Fruit fly (Drosophila melanogaster) whole organism: Measurements from ENCODE around the gene Prx4.

Experiments
- CG8478 ChIP-seq: fragments of >200 bp; optimal IDR thresholded peaks from 2 replicates; lab custom pipeline; 2018; ENCODE audit warnings: inconsistent platforms
- Dll ChIP-seq: fragments of >200 bp; optimal IDR thresholded peaks from 2 replicates; lab custom pipeline; 2017
- EcR ChIP-seq, 2 experiments: fragments of >200 bp; optimal IDR thresholded peaks; 2 replicates each; lab custom pipeline; 2017; ENCODE audit warnings: missing biosample characterization in 2 of 2, missing genetic modification characterization in 2 of 2, missing genetic modification reagents in 2 of 2
- pan ChIP-seq: fragments of >200 bp; optimal IDR thresholded peaks from 2 replicates; lab custom pipeline; 2017
- psq ChIP-seq: fragments of >200 bp; optimal IDR thresholded peaks from 2 replicates; lab custom pipeline; 2017
- usp ChIP-seq: fragments of >200 bp; optimal IDR thresholded peaks from 2 replicates; lab custom pipeline; 2017; ENCODE audit warnings: missing biosample characterization, missing genetic modification characterization, mixed read lengths

The Prx4 gene

DNA sequence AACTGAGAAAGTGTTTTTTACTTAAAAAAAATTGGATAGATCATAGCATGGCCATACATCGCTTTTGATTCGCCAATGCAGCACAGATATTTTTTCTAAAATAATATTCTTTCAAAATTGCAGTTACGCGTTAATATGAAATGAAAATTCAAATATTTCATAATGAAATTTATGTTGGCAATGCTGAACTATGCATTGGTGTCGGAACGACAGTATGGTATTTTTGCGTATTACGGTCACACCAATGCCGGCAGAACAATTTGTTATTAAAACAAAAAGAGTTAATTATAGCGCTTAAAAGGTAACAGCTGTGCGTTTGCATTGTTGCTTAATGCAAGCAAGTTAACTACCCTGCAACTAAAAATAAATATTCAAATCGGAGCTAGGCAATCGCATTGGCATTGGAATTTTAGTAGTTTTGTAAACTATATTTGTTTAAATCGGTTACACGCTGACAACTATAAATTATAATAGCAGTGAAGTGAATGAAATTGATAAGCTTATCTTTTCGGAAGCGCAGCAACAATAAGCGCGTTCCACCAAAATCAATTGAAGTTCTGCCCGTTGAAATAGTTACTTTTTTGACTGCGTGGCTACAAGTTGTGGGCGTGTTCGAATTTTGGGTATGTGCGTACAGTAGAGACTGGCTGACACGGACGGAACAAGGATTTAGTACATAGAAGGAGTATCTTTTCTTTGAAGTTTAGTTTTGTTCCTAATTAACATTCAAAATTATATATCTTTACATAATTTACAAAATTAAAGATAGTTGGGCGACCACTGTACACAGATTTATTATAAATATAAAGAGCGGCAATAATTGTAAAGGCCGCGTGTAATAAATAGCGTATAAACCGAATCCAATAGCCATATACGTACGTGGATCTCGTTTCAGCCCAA lies at the start of gene Prx4:
Prx4 (plus strand) TSS at position 210 of the 900 bp plus-strand sequence.
- TF ChIP-seq EcR (GFP tag; optimal IDR thresholded peaks at IDR 0.05; lab: Kevin White, UChicago) (no peak), CG8478 (lab: Kevin White, UChicago) (no peak), usp (GFP tag; lab: Kevin White, UChicago) (no peak), psq (no peak), Dll (lab: Kevin White, UChicago) (no peak)

DNA sequence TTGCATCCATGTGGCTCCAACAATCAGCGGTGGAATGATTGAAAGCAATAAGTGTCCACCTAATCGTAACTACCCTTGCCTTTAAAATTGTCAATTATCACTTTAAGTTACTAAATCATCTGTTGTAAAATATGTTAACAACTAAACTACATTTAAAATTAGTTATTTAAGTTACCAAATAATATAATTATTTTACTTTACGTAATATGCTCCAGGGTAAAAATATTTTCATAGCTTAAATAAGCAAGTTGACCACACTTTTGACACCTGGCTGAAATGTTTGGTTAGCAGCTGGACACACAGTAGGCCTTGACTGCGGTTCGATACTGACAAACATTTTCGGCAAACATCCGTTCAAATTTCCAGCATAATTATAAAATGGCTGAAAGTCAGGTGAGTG lies 47.3 kb upstream of the Prx4 start, which contains the start of gene CG2113:
CG2113 (plus strand) TSS at position 301 of the 400 bp plus-strand sequence.
- no peak for TF ChIP-seq pan (lab: Kevin White, UChicago)
- no peak for TF ChIP-seq psq
- no peak for TF ChIP-seq CG8478 (lab: Kevin White, UChicago)
- no peak for TF ChIP-seq EcR (GFP tag; optimal IDR thresholded peaks at IDR 0.05; lab: Kevin White, UChicago)
- no peak for TF ChIP-seq usp (GFP tag; lab: Kevin White, UChicago)
- TF ChIP-seq Dll (lab: Kevin White, UChicago): no peak

DNA sequence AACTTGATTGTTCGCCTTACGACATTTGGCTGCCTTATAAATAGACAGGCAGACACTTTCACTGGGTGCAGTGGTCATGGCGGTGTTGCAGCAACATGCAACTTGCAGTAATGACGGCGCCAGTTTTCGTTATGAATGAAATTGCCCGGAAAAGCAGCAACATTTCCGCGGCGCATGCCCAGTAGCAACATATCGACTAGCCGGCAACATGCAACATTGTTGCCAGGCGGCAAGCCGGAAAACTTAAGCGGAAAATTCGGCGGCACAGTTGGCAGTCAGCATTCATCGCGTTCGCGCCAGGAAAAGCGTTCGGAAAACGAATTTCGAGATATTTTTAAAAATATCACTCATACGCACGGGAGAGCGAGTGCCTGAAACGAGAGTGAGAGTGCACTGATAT lies 40.7 kb upstream of the Prx4 start, which contains the start of gene FMRFaR:
FMRFaR (plus strand) TSS at position 272 of the 400 bp plus-strand sequence.
- TF ChIP-seq psq: no peak
- no peak for TF ChIP-seq pan (lab: Kevin White, UChicago)
- no peak for TF ChIP-seq CG8478 (lab: Kevin White, UChicago)
- no peak for TF ChIP-seq usp (GFP tag; lab: Kevin White, UChicago)
- no peak for TF ChIP-seq EcR (GFP tag; optimal IDR thresholded peaks at IDR 0.05; lab: Kevin White, UChicago)
- no peak for TF ChIP-seq Dll (lab: Kevin White, UChicago)

DNA sequence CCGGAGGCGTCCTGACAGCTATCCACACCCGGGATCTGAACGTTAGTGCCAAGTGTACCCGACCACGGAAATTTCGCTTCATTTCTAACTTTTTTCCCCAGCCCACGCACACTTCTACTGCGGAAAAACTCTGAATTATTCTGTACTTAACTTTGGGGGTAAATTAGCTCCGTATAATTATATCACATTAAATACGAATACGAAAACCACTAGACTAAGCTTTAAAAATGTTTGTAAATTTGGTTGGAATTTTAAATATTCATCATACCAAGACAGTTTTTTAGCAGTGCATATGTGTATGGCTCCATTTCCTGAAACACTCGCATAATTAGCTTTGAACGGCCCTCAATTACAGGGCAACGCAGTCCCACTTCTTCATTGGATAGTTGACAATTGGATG lies 28.7 kb upstream of the Prx4 start:
- TF ChIP-seq EcR (GFP tag; optimal IDR thresholded peaks at IDR 0.05; lab: Kevin White, UChicago) (no peak), psq (no peak), CG8478 (lab: Kevin White, UChicago) (no peak), usp (GFP tag; lab: Kevin White, UChicago) (no peak), Dll (lab: Kevin White, UChicago) (no peak), pan (lab: Kevin White, UChicago) (no peak)

DNA sequence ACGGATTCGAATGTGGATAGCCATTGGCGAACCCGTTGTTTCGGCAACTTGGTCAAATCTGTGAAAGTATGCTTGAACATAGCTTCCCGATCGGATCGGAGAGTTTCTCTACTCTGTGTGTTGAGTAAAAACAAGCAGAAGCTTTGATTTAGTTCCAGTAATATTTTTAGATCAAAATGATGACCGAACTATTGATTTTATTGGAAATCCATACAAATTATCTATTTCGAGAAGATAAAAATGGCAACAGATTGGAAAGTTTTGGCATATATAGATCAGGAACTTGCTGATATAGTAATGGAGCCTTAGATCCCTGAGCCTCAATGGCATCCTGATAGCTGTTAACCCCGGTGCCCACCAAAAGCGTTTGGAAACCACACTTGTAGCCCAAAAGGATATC lies 26.2 kb upstream of the Prx4 start, which contains the start of gene CG32488:
CG32488 (minus strand) TSS at position 101 of the 400 bp plus-strand sequence.
- TF ChIP-seq psq: no peak
- no peak for TF ChIP-seq Dll (lab: Kevin White, UChicago)
- TF ChIP-seq pan (lab: Kevin White, UChicago): no peak
- TF ChIP-seq usp (GFP tag; lab: Kevin White, UChicago): no peak
- TF ChIP-seq CG8478 (lab: Kevin White, UChicago): no peak
- TF ChIP-seq EcR (GFP tag; optimal IDR thresholded peaks at IDR 0.05; lab: Kevin White, UChicago): no peak

DNA sequence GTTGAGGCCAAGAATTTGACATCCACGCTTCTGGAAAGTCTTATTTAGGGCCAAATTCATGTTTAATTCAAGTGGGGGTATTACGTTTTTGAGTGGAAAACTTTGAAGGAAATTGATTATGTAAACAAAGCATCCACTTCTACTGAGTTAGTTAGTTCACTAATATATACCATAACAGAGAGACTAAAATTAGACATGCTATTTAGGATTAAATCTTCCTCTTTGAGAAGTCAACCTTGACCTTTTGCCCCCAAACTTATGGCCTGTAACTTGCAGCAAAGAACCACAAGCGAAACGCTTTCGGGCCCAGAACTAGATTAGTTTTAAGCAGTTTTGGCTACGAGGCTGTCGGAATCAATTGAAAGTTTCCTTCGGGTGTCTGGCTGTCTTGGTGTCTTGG lies 25.0 kb upstream of the Prx4 start, which contains the start of gene CG32487:
CG32487 (minus strand) TSS at position 101 of the 400 bp plus-strand sequence.
- TF ChIP-seq usp (GFP tag; lab: Kevin White, UChicago) (no peak), Dll (lab: Kevin White, UChicago) (no peak)

DNA sequence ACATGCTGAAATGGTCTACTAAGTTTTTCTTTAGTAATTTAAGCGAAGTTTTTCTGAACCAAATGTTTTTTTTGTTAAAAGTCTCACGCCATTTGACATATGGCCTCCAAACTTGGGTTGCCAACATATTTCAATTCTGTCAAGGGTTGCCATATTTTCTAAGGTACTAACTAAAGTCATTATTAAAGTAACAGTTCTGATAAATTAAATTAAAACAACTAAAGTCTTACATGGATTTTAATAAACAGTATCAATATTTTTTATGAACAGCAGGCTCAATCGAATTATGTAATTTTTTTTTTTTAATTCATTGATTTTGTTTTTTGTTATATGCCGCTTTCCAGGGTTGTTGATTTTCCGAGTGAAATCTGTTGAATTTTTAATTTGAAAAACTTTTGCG lies 15.7 kb upstream of the Prx4 start, which contains the start of gene aly:
aly (minus strand) TSS at position 101 of the 400 bp plus-strand sequence.
- TF ChIP-seq pan (lab: Kevin White, UChicago) (no peak), CG8478 (lab: Kevin White, UChicago) (no peak), usp (GFP tag; lab: Kevin White, UChicago) (no peak), psq (no peak), EcR (GFP tag; optimal IDR thresholded peaks at IDR 0.05; lab: Kevin White, UChicago) (no peak), Dll (lab: Kevin White, UChicago) (no peak)

DNA sequence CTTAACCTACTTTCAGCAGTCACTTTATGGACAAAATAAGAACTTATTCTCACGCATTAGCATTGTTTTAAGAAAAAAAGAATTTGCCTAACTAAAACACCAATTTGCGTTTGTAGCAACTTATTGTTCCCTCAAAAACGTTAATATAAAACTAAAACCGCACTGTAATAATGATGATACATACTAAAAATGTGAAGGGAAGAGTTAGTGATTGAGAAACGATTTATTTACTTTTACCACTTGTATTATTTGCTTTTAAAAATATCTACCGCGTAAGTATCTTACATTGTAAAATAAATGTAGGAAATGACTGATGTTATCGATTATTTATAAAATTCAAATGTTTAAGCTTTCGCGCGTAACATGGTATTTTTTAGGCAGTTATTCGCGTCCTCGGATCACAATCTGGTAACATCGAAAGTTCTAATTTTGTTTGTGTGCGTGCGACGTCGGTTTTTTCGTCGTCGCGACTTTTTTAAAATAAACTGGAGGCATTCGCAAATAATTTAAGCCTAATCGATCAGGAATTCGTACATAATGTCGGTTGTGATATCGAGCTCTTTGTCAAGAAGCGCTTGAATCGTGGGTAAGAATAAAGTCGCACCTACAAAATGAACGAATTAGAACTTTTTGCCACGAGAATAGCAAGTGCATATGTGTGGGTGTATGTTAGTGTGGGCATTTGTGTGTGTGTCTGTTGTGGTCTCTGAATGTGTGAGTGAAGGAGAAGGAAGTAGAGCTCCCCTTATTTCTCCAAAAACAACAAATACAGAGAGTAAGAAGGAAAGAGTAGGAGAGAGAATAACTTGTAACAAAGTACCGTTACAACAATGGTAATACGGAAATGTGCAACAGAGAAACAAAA lies 7.1 kb upstream of the Prx4 start, which contains the start of gene CG2162:
CG2162 (plus strand) TSS at position 418 of the 865 bp plus-strand sequence.
- TF ChIP-seq psq: no peak
- peak; percentile 74 for TF ChIP-seq CG8478 (lab: Kevin White, UChicago)

DNA sequence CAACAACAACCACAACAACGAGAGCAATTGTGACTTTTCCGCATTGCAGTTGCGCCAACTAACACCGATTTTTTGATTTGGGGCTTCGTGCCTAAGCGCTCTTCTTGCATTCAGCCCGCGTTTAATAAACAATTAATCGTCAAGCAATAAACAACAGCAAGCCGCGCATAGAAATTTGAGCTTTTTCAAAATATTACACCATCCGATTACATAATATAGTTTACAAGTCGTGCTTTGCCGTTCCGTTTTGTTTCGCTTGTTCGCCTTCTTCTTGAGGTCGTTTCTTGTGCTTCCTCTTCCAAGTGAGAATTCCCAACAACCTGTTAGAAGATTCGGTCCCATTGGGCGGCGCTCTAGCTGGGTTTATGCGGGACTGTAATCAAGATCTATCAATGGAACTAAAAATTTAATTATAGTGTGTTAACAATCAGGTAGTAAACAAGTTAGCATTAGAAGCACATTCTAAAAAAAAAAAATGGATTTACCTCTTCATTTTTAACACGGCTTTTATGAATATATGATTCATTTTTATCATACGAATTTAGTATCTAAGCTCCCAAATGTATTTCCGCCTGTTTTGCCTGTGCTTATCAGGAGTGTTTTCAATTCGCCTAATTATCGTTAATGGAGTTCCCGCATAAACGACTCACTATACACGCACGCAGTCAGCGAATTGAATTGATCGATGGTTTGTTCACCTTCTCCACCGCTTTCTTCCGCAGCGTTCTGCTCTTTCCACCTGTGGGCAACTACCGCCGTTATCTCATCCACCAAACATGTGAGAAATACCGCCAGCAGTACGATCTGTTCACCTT lies 6.2 kb upstream of the Prx4 start:
- TF ChIP-seq Dll (lab: Kevin White, UChicago) (no peak), usp (GFP tag; lab: Kevin White, UChicago) (no peak), psq (no peak), pan (lab: Kevin White, UChicago) (no peak), CG8478 (lab: Kevin White, UChicago) (no peak), EcR (GFP tag; optimal IDR thresholded peaks at IDR 0.05; lab: Kevin White, UChicago) (no peak)

DNA sequence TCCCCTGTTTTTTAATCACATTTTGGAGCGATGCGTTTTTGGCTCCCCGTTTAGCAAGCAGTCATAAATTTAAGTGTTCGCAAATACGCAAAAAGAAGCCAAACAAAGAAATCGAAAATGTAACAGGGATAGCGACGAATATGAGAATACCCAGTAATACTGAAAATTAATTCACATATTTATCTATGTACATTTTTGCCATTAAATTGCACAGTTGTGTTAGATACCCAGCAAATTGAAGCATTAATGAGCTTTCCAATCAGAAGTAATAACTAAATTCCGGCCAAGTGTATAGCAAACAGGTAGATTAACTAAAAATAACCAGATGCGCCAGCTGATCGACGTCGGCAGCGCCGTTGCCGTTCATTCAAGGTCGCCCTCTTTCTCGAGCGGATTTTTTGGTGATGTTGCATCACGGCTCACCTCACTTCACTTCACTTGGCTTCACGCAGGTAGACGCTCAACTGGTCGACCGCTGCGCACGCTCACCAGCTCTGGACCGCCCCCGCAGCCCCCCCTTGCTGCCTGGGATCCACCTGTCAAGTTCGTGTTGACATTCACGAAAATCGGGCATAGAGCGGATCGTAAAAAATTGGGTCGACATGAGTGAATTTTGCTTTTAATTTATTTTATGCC lies 5.1 kb upstream of the Prx4 start:
- no peak for TF ChIP-seq psq
- TF ChIP-seq pan (lab: Kevin White, UChicago): peak; percentile 77
- TF ChIP-seq Dll (lab: Kevin White, UChicago): no peak
- TF ChIP-seq CG8478 (lab: Kevin White, UChicago): no peak
